Worm (Caenorhabditis elegans) whole organism, early embryonic: ENCODE measurements around the gene K09A11.1.

Experiments
- F13C5.2 ChIP-seq: sonication (generic microtip); optimal IDR thresholded peaks from 2 replicates; lab custom pipeline; 2017; ENCODE audit warnings: mild to moderate bottlenecking, missing genetic modification characterization, inconsistent platforms, missing compliant biosample characterization
- ama-1 ChIP-seq: fragments of 150-350 bp; optimal IDR thresholded peaks from 2 replicates; lab custom pipeline; 2014
- ceh-13 ChIP-seq: fragments of 200-800 bp; sonication (Bioruptor generic); optimal IDR thresholded peaks from 2 replicates; lab custom pipeline; 2018; ENCODE audit warnings: mild to moderate bottlenecking, missing genetic modification characterization, missing compliant biosample characterization
- ceh-36 ChIP-seq: sonication (generic microtip); optimal IDR thresholded peaks from 2 replicates; lab custom pipeline; 2016; ENCODE audit warnings: missing genetic modification characterization, inconsistent platforms, missing compliant biosample characterization
- flt-1 ChIP-seq: fragments of 200-800 bp; sonication (Bioruptor generic); IDR thresholded peaks from 2 replicates; pipeline ENCODE4 v1.3.6; 2022; ENCODE audit warnings: missing genetic modification characterization, missing compliant biosample characterization
- hmbx-1 ChIP-seq: sonication (generic microtip); optimal IDR thresholded peaks from 2 replicates; lab custom pipeline; 2016; ENCODE audit warnings: mild to moderate bottlenecking, missing genetic modification characterization, missing compliant biosample characterization
- hmg-4 ChIP-seq: fragments of 200-800 bp; sonication (Bioruptor generic); optimal IDR thresholded peaks from 2 replicates; lab custom pipeline; 2018; ENCODE audit warnings: mild to moderate bottlenecking, missing genetic modification characterization, missing compliant biosample characterization
- hnd-1 ChIP-seq: sonication (generic microtip); optimal IDR thresholded peaks from 2 replicates; lab custom pipeline; 2016; ENCODE audit warnings: missing genetic modification characterization, missing compliant biosample characterization
- pes-1 ChIP-seq: fragments of 200-800 bp; sonication (Bioruptor generic); IDR thresholded peaks from 2 replicates; pipeline ENCODE4 v1.3.6; 2022; ENCODE audit warnings: missing genetic modification reagents, missing genetic modification characterization, missing compliant biosample characterization
- sea-1 ChIP-seq: fragments of 200-800 bp; sonication (Bioruptor generic); conservative IDR thresholded peaks from 2 replicates; pipeline ENCODE4 v1.3.6; 2022; ENCODE audit warnings: missing genetic modification characterization, missing compliant biosample characterization
- tbx-11 ChIP-seq: fragments of 200-800 bp; sonication (Bioruptor generic); IDR thresholded peaks from 2 replicates; pipeline ENCODE4 v1.3.6; 2022; ENCODE audit warnings: missing genetic modification characterization, missing compliant biosample characterization
- tbx-37 ChIP-seq: fragments of 200-800 bp; sonication (Bioruptor generic); conservative IDR thresholded peaks from 2 replicates; pipeline ENCODE4 v1.3.6; 2022; ENCODE audit warnings: missing genetic modification reagents, missing genetic modification characterization, missing compliant biosample characterization
- tra-4 ChIP-seq: sonication (generic microtip); optimal IDR thresholded peaks from 2 replicates; lab custom pipeline; 2017; ENCODE audit warnings: missing genetic modification characterization, missing compliant biosample characterization

ce11 chrX:13286533-13286932 lies 24.2 kb downstream of the K09A11.1 start, which contains the start of gene R04D3.2:
- no peak for TF ChIP-seq tbx-11 (GFP tag; lab: Robert Waterston, UW)
- no peak for TF ChIP-seq tbx-37 (GFP tag; lab: Robert Waterston, UW)
- no peak for TF ChIP-seq ama-1 (lab: Kevin White, UChicago)
- no peak for TF ChIP-seq ceh-13 (GFP tag; lab: Kevin White, UChicago)
- TF ChIP-seq hmg-4 = no peak
- no peak for TF ChIP-seq hnd-1
- TF ChIP-seq sea-1 (GFP tag; lab: Robert Waterston, UW) = no peak
- TF ChIP-seq pes-1 (GFP tag; lab: Robert Waterston, UW) = no peak
- TF ChIP-seq F13C5.2 (tag; lab: Kevin White, UChicago) = no peak
- no peak for TF ChIP-seq tra-4 (tag; lab: Kevin White, UChicago)
- TF ChIP-seq hmbx-1 (tag; lab: Kevin White, UChicago) = no peak
- TF ChIP-seq ceh-36 (tag; lab: Kevin White, UChicago) = no peak
- no peak for TF ChIP-seq flt-1 (GFP tag; lab: Robert Waterston, UW)
